Worm (Caenorhabditis elegans): Measurements from ENCODE around the gene Y73C8C.3.

Y73C8C.3 gene

ce11 chrV:3138488-3138887 is 23.4 kb downstream of the Y73C8C.3 start, which contains the start of the genes irld-3 and F02C9.1:
irld-3 (minus strand) TSS chrV:3138588.
F02C9.1 (plus strand) TSS chrV:3138703.
- no peak for TF ChIP-seq sptf-1 (tag; optimal IDR thresholded peaks at IDR 0.05)
- TF ChIP-seq hpl-2 (GFP tag; optimal IDR thresholded peaks at IDR 0.05), result no peak
- no peak for TF ChIP-seq snu-23 (GFP tag; optimal IDR thresholded peaks at IDR 0.05)
- TF ChIP-seq ceh-8 (GFP tag; optimal IDR thresholded peaks at IDR 0.05), result no peak
- TF ChIP-seq unc-62 (GFP tag; optimal IDR thresholded peaks at IDR 0.05), result no peak
- TF ChIP-seq zag-1 (tag; optimal IDR thresholded peaks at IDR 0.05), result no peak
- TF ChIP-seq egl-27 (tag; optimal IDR thresholded peaks at IDR 0.05), result no peak
- TF ChIP-seq C34B4.2 (tag; optimal IDR thresholded peaks at IDR 0.05), result no peak
- no peak for TF ChIP-seq unc-30 (tag; optimal IDR thresholded peaks at IDR 0.05)
- TF ChIP-seq efl-1 (optimal IDR thresholded peaks at IDR 0.05), result no peak
- TF ChIP-seq efl-1 (GFP tag; optimal IDR thresholded peaks at IDR 0.05 in 1 of 2), result no peak
- no peak for TF ChIP-seq fkh-4 (tag; optimal IDR thresholded peaks at IDR 0.05; ENCODE audit: borderline replicate concordance)
- no peak for TF ChIP-seq tbx-2 (tag; optimal IDR thresholded peaks at IDR 0.05)
- TF ChIP-seq pax-3 (tag; optimal IDR thresholded peaks at IDR 0.05), result no peak
- TF ChIP-seq grh-1 (GFP tag; IDR thresholded peaks at IDR 0.05), result no peak
- TF ChIP-seq jun-1 (tag; optimal IDR thresholded peaks at IDR 0.05), result no peak
- no peak for TF ChIP-seq nhr-19 (GFP tag; conservative IDR thresholded peaks at IDR 0.05)
- TF ChIP-seq egl-13 (tag; optimal IDR thresholded peaks at IDR 0.05), result no peak
- TF ChIP-seq lin-39 (tag; optimal IDR thresholded peaks at IDR 0.05), result no peak
- TF ChIP-seq nhr-11 (tag; optimal IDR thresholded peaks at IDR 0.05), result no peak

DNA sequence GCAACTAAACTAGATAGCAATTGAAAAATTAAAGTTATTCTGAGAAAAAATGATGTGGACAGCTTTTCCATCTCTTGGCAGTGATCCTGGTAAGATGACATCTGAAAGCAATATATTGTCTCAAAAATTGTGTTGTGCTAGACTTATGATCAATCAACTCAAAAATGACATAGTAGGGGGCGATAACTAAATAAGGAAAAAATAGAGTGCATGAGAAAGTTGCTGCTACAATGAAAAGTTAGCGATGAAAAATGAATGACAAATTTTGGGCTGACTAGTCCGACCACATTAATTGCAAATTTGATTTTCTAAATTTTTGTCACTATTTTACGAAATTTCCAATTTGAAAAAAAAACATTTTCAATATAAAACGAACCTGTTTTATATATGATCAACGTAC is 26.1 kb downstream of the Y73C8C.3 start, which contains the start of gene srab-9:
TSS of gene srab-9 (minus strand) at position 101 of the 400 bp plus-strand sequence.
- TF ChIP-seq sox-4 (tag; optimal IDR thresholded peaks at IDR 0.05) (no peak), sptf-1 (tag; optimal IDR thresholded peaks at IDR 0.05) (no peak), swsn-7 (tag; optimal IDR thresholded peaks at IDR 0.05) (no peak), elt-2 (tag; optimal IDR thresholded peaks at IDR 0.05) (no peak), mab-9 (GFP tag; IDR thresholded peaks at IDR 0.05) (no peak), egl-13 (tag; optimal IDR thresholded peaks at IDR 0.05) (no peak), unc-130 (tag; optimal IDR thresholded peaks at IDR 0.05) (no peak), lin-39 (tag; optimal IDR thresholded peaks at IDR 0.05) (no peak), efl-3 (GFP tag; optimal IDR thresholded peaks at IDR 0.05) (no peak), lir-3 (tag; optimal IDR thresholded peaks at IDR 0.05; ENCODE audit: poor library complexity) (no peak), irx-1 (tag; optimal IDR thresholded peaks at IDR 0.05) (no peak), tbx-2 (tag; optimal IDR thresholded peaks at IDR 0.05) (no peak), aha-1 (tag; optimal IDR thresholded peaks at IDR 0.05) (no peak), pqm-1 (tag; optimal IDR thresholded peaks at IDR 0.05) (no peak)

- no peak for TF ChIP-seq nhr-71 (tag; optimal IDR thresholded peaks at IDR 0.05)
- no peak for TF ChIP-seq hlh-4 (tag; optimal IDR thresholded peaks at IDR 0.05)
- no peak for TF ChIP-seq unc-30 (tag; optimal IDR thresholded peaks at IDR 0.05)
Observed at ce11 chrV:3144494-3144893, 29.4 kb downstream of the Y73C8C.3 start, which contains the start of gene srab-10. srab-10 (minus strand) TSS chrV:3144594.

DNA sequence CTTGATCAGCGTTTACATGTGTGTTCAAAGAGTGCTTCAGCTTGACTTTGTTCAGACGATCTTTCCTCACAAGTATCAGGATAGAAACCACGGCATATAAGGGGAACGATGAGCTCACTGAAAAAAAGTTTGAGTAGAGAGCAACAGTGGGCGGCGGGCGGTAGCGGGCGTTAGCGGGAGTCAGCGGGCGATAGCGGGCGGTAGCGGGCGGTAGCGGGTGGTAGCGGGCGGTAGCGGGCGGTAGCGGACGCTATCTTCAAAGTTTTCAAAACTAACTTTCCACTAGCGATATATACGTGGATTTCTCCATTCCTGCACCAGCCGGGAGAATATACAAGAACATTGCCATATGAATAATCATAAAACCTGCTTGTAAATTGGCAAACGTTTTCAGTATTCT is 30.2 kb downstream of the Y73C8C.3 start:
- TF ChIP-seq unc-62 (GFP tag; optimal IDR thresholded peaks at IDR 0.05) (no peak), unc-98 (GFP tag; IDR thresholded peaks at IDR 0.05) (no peak), unc-130 (tag; optimal IDR thresholded peaks at IDR 0.05) (no peak), C34B4.2 (tag; optimal IDR thresholded peaks at IDR 0.05) (no peak), zip-4 (GFP tag; optimal IDR thresholded peaks at IDR 0.05) (no peak), pax-3 (tag; optimal IDR thresholded peaks at IDR 0.05) (no peak)

DNA sequence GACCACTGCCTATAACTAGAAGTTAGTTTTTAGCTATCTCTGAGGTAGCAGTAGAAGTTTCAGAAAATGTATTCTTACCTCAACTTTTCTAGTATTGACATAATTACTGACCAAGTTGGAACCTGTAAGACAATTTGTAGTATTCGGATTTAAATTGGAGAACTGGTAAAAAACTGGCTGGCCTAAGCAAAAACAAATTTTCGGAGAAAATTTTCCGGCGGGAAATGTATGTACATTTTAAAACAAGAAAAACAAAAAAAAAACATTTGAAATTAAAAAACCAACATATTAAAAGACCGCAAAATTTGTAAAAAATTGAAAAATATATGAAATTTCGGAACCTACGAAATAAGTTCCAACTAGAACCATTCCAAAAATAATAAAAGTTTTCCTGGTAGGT is 31.9 kb downstream of the Y73C8C.3 start, which contains the start of gene srab-11:
TSS of gene srab-11 (minus strand) at position 101 of the 400 bp plus-strand sequence.
- TF ChIP-seq fos-1 (tag; optimal IDR thresholded peaks at IDR 0.05), result no peak
- TF ChIP-seq nhr-20 (tag; optimal IDR thresholded peaks at IDR 0.05), result no peak
- TF ChIP-seq nhr-237 (tag; optimal IDR thresholded peaks at IDR 0.05), result no peak
- TF ChIP-seq nhr-71 (tag; optimal IDR thresholded peaks at IDR 0.05), result no peak
- TF ChIP-seq mef-2 (tag; optimal IDR thresholded peaks at IDR 0.05), result no peak
- TF ChIP-seq lsy-2 (tag; optimal IDR thresholded peaks at IDR 0.05), result no peak
- no peak for TF ChIP-seq nhr-11 (tag; optimal IDR thresholded peaks at IDR 0.05)
- no peak for TF ChIP-seq lin-35 (GFP tag; optimal IDR thresholded peaks at IDR 0.05)
- no peak for TF ChIP-seq fkh-4 (tag; optimal IDR thresholded peaks at IDR 0.05; ENCODE audit: borderline replicate concordance)
- no peak for TF ChIP-seq dsc-1 (tag; optimal IDR thresholded peaks at IDR 0.05)
- no peak for TF ChIP-seq unc-98 (GFP tag; IDR thresholded peaks at IDR 0.05)
- no peak for TF ChIP-seq lin-13 (GFP tag; optimal IDR thresholded peaks at IDR 0.05)
- no peak for TF ChIP-seq efl-1 (optimal IDR thresholded peaks at IDR 0.05)
- no peak for TF ChIP-seq efl-1 (GFP tag; optimal IDR thresholded peaks at IDR 0.05 in 1 of 2)
- no peak for TF ChIP-seq hlh-4 (tag; optimal IDR thresholded peaks at IDR 0.05)
